Fruit fly (Drosophila melanogaster) whole organism, embryonic: ENCODE measurements around the gene CG12012.

ENCODE experiments used
- Antp ChIP-seq: fragments of 200-800 bp; sonication (Bioruptor generic); optimal IDR thresholded peaks from 3 replicates; lab custom pipeline; 2016; ENCODE audit warnings: missing biosample characterization, missing genetic modification characterization
- B-H1 ChIP-seq: fragments of 200-800 bp; sonication (Bioruptor generic); IDR thresholded peaks from 3 replicates; pipeline ENCODE4 v1.3.6; 2022; ENCODE audit warnings: missing biosample characterization, missing genetic modification characterization
- Bdp1 ChIP-seq: fragments of 200-800 bp; sonication (Bioruptor generic); optimal IDR thresholded peaks from 3 replicates; lab custom pipeline; 2016; ENCODE audit warnings: missing biosample characterization, missing genetic modification characterization
- Bgb ChIP-seq: fragments of 200-800 bp; sonication (Bioruptor generic); IDR thresholded peaks from 2 replicates; pipeline ENCODE4 v1.3.6; 2022; ENCODE audit warnings: missing biosample characterization, missing genetic modification characterization; ENCODE audit not compliant: partially characterized antibody
- C15 ChIP-seq: fragments of 200-800 bp; sonication (Bioruptor generic); IDR thresholded peaks from 3 replicates; pipeline ENCODE4 v1.3.6; 2022; ENCODE audit warnings: missing biosample characterization, missing genetic modification characterization
- CG10209 ChIP-seq: fragments of 200-800 bp; sonication (Bioruptor generic); optimal IDR thresholded peaks from 3 replicates; lab custom pipeline; 2017; ENCODE audit warnings: missing biosample characterization, mild to moderate bottlenecking, missing genetic modification characterization, missing genetic modification reagents
- CG11504 ChIP-seq: fragments of 200-800 bp; sonication (Bioruptor generic); optimal IDR thresholded peaks from 3 replicates; lab custom pipeline; 2019; ENCODE audit warnings: missing biosample characterization, mild to moderate bottlenecking, missing genetic modification characterization, moderate library complexity
- CG13424 ChIP-seq: fragments of 200-800 bp; sonication (Bioruptor generic); optimal IDR thresholded peaks from 2 replicates; lab custom pipeline; 2019; ENCODE audit warnings: missing biosample characterization, mild to moderate bottlenecking, missing genetic modification characterization, moderate library complexity
- CG13775 ChIP-seq: fragments of 200-800 bp; sonication (Bioruptor generic); optimal IDR thresholded peaks from 3 replicates; lab custom pipeline; 2017; ENCODE audit warnings: missing biosample characterization, mild to moderate bottlenecking, missing genetic modification characterization
- CG18262 ChIP-seq: fragments of 200-800 bp; optimal IDR thresholded peaks from 3 replicates; lab custom pipeline; 2019; ENCODE audit warnings: missing biosample characterization, mild to moderate bottlenecking, missing genetic modification characterization, moderate library complexity
- CG18599 ChIP-seq: fragments of 200-800 bp; sonication (Bioruptor generic); optimal IDR thresholded peaks from 3 replicates; lab custom pipeline; 2017; ENCODE audit warnings: missing biosample characterization, missing genetic modification characterization, mild to moderate bottlenecking, moderate library complexity, missing genetic modification reagents
- CG3407 ChIP-seq: fragments of 200-800 bp; sonication (Bioruptor generic); optimal IDR thresholded peaks from 2 replicates; lab custom pipeline; 2018; ENCODE audit warnings: missing biosample characterization, mild to moderate bottlenecking, missing genetic modification characterization
- CG3995 ChIP-seq: fragments of 200-800 bp; sonication (Bioruptor generic); optimal IDR thresholded peaks from 3 replicates; lab custom pipeline; 2016; ENCODE audit warnings: missing biosample characterization, missing genetic modification characterization
- CG4360 ChIP-seq: fragments of 200-800 bp; sonication (Bioruptor generic); IDR thresholded peaks from 2 replicates; pipeline ENCODE4 v1.3.6; 2022; ENCODE audit warnings: missing biosample characterization, missing genetic modification characterization
- CG6765 ChIP-seq: fragments of 200-800 bp; sonication (Bioruptor generic); optimal IDR thresholded peaks from 3 replicates; lab custom pipeline; 2017; ENCODE audit warnings: missing biosample characterization, mild to moderate bottlenecking, missing genetic modification characterization
- CG8478 ChIP-seq: fragments of >200 bp; optimal IDR thresholded peaks from 2 replicates; lab custom pipeline; 2018
- CG9932 ChIP-seq: fragments of 200-800 bp; sonication (Bioruptor generic); IDR thresholded peaks from 2 replicates; pipeline ENCODE4 v1.3.6; 2022; ENCODE audit warnings: missing biosample characterization, missing genetic modification characterization
- D19A ChIP-seq: fragments of 200-800 bp; optimal IDR thresholded peaks from 3 replicates; lab custom pipeline; 2019; ENCODE audit warnings: missing biosample characterization, mild to moderate bottlenecking, missing genetic modification characterization, moderate library complexity
- Fer2 ChIP-seq: fragments of 200-800 bp; sonication (Bioruptor generic); optimal IDR thresholded peaks from 2 replicates; lab custom pipeline; 2018; ENCODE audit warnings: missing biosample characterization, mild to moderate bottlenecking, missing genetic modification characterization, moderate library complexity
- Fer3 ChIP-seq: fragments of 200-800 bp; sonication (Bioruptor generic); optimal IDR thresholded peaks from 2 replicates; lab custom pipeline; 2018; ENCODE audit warnings: missing biosample characterization, mild to moderate bottlenecking, missing genetic modification characterization, moderate library complexity
- Hr39 ChIP-seq: fragments of >200 bp; optimal IDR thresholded peaks from 2 replicates; lab custom pipeline; 2017
- Hr78 ChIP-seq, 2 experiments: fragments of 200-800 bp in 1 of 2; fragments of >200 bp in 1 of 2; sonication (Bioruptor generic) in 1 of 2; optimal IDR thresholded peaks; 2 replicates each; lab custom pipeline; 2017 to 2019; ENCODE audit warnings: missing biosample characterization in 2 of 2, missing genetic modification characterization in 2 of 2, mild to moderate bottlenecking in 1 of 2, moderate library complexity in 1 of 2
- Mes4 ChIP-seq: fragments of 200-800 bp; sonication (Bioruptor generic); optimal IDR thresholded peaks from 2 replicates; lab custom pipeline; 2016; ENCODE audit warnings: missing biosample characterization, missing genetic modification characterization
- Nf-YC ChIP-seq: fragments of 200-800 bp; optimal IDR thresholded peaks from 3 replicates; lab custom pipeline; 2019; ENCODE audit warnings: missing biosample characterization, mild to moderate bottlenecking, missing genetic modification characterization, moderate library complexity
- Ravus ChIP-seq: fragments of 200-800 bp; sonication (Bioruptor generic); IDR thresholded peaks from 2 replicates; pipeline ENCODE4 v1.3.6; 2022; ENCODE audit warnings: missing biosample characterization, missing genetic modification characterization
- Ssrp ChIP-seq: fragments of 200-800 bp; sonication (Bioruptor generic); optimal IDR thresholded peaks from 2 replicates; lab custom pipeline; 2018; ENCODE audit warnings: missing biosample characterization, mild to moderate bottlenecking, missing genetic modification characterization, moderate library complexity
- bcd ChIP-seq: fragments of 200-800 bp; sonication (Bioruptor generic); optimal IDR thresholded peaks from 2 replicates; lab custom pipeline; 2017; ENCODE audit warnings: missing biosample characterization, mild to moderate bottlenecking, missing genetic modification characterization
- bigmax ChIP-seq: fragments of 200-800 bp; sonication (Bioruptor generic); optimal IDR thresholded peaks from 2 replicates; lab custom pipeline; 2018; ENCODE audit warnings: missing biosample characterization, mild to moderate bottlenecking, missing genetic modification characterization
- corto ChIP-seq: fragments of 200-800 bp; sonication (Bioruptor generic); optimal IDR thresholded peaks from 2 replicates; lab custom pipeline; 2016; ENCODE audit warnings: missing biosample characterization, mild to moderate bottlenecking, missing genetic modification characterization, moderate library complexity
- en ChIP-seq: fragments of 200-800 bp; sonication (Bioruptor generic); optimal IDR thresholded peaks from 2 replicates; lab custom pipeline; 2016; ENCODE audit warnings: missing biosample characterization, missing genetic modification characterization
- fd102C ChIP-seq: fragments of 200-800 bp; sonication (Bioruptor generic); optimal IDR thresholded peaks from 2 replicates; lab custom pipeline; 2018; ENCODE audit warnings: missing biosample characterization, mild to moderate bottlenecking, missing genetic modification characterization, moderate library complexity
- ftz-f1 ChIP-seq: fragments of 200-800 bp; sonication (Bioruptor generic); optimal IDR thresholded peaks from 2 replicates; lab custom pipeline; 2016; ENCODE audit warnings: missing biosample characterization, missing genetic modification characterization
- gcm ChIP-seq: fragments of 200-800 bp; sonication (Bioruptor generic); optimal IDR thresholded peaks from 2 replicates; lab custom pipeline; 2019; ENCODE audit warnings: missing biosample characterization, mild to moderate bottlenecking, missing genetic modification characterization, moderate library complexity
- h ChIP-seq: fragments of >200 bp; optimal IDR thresholded peaks from 2 replicates; lab custom pipeline; 2017
- jing ChIP-seq: fragments of 200-800 bp; sonication (Bioruptor generic); optimal IDR thresholded peaks from 2 replicates; lab custom pipeline; 2018; ENCODE audit warnings: missing biosample characterization, mild to moderate bottlenecking, missing genetic modification characterization
- lbe ChIP-seq: fragments of 200-800 bp; sonication (Bioruptor generic); optimal IDR thresholded peaks from 2 replicates; lab custom pipeline; 2016; ENCODE audit warnings: missing biosample characterization, mild to moderate bottlenecking, missing genetic modification characterization
- lilli ChIP-seq: fragments of 200-800 bp; sonication (Bioruptor generic); optimal IDR thresholded peaks from 3 replicates; lab custom pipeline; 2016; ENCODE audit warnings: missing biosample characterization, missing genetic modification characterization
- luna ChIP-seq: fragments of 200-800 bp; sonication (Bioruptor generic); optimal IDR thresholded peaks from 2 replicates; lab custom pipeline; 2016; ENCODE audit warnings: missing biosample characterization, missing genetic modification characterization
- nerfin-2 ChIP-seq: fragments of 200-800 bp; sonication (Bioruptor generic); IDR thresholded peaks from 2 replicates; pipeline ENCODE4 v1.3.6; 2022; ENCODE audit warnings: missing biosample characterization, missing genetic modification characterization; ENCODE audit not compliant: partially characterized antibody
- nmo ChIP-seq: fragments of 200-800 bp; sonication (Bioruptor generic); optimal IDR thresholded peaks from 2 replicates; lab custom pipeline; 2018; ENCODE audit warnings: missing biosample characterization, mild to moderate bottlenecking, missing genetic modification characterization, moderate library complexity
- oc ChIP-seq: fragments of 200-800 bp; sonication (Bioruptor generic); optimal IDR thresholded peaks from 2 replicates; lab custom pipeline; 2018; ENCODE audit warnings: missing biosample characterization, mild to moderate bottlenecking, missing genetic modification characterization, moderate library complexity
- p53 ChIP-seq: fragments of 200-800 bp; sonication (Bioruptor generic); optimal IDR thresholded peaks from 2 replicates; lab custom pipeline; 2016; ENCODE audit warnings: missing biosample characterization, missing genetic modification characterization
- pho ChIP-seq: fragments of 200-800 bp; sonication (Bioruptor generic); optimal IDR thresholded peaks from 2 replicates; lab custom pipeline; 2016; ENCODE audit warnings: missing biosample characterization, missing genetic modification characterization
- phol ChIP-seq: fragments of 200-800 bp; sonication (Bioruptor generic); optimal IDR thresholded peaks from 3 replicates; lab custom pipeline; 2018; ENCODE audit warnings: missing biosample characterization, mild to moderate bottlenecking, missing genetic modification characterization, moderate library complexity
- schlank ChIP-seq: fragments of 200-800 bp; sonication (Bioruptor generic); optimal IDR thresholded peaks from 2 replicates; lab custom pipeline; 2018; ENCODE audit warnings: missing biosample characterization, mild to moderate bottlenecking, missing genetic modification characterization
- sens ChIP-seq: fragments of 200-800 bp; sonication (Bioruptor generic); peaks from one replicate; lab custom pipeline; 2016; ENCODE audit warnings: missing biosample characterization, missing genetic modification characterization
- sug ChIP-seq: fragments of 200-800 bp; optimal IDR thresholded peaks from 2 replicates; lab custom pipeline; 2019; ENCODE audit warnings: missing biosample characterization, mild to moderate bottlenecking, missing genetic modification characterization, moderate library complexity
- tgo ChIP-seq: fragments of 200-800 bp; sonication (Bioruptor generic); IDR thresholded peaks from 3 replicates; pipeline ENCODE4 v1.3.6; 2022; ENCODE audit warnings: missing biosample characterization, missing genetic modification characterization
- tx ChIP-seq: fragments of 200-800 bp; sonication (Bioruptor generic); optimal IDR thresholded peaks from 2 replicates; lab custom pipeline; 2016; ENCODE audit warnings: missing biosample characterization, missing genetic modification characterization
- unpg ChIP-seq: fragments of 200-800 bp; sonication (Bioruptor generic); optimal IDR thresholded peaks from 3 replicates; lab custom pipeline; 2018; ENCODE audit warnings: missing biosample characterization, mild to moderate bottlenecking, missing genetic modification characterization, moderate library complexity
- usp ChIP-seq: fragments of >200 bp; optimal IDR thresholded peaks from 2 replicates; lab custom pipeline; 2017; ENCODE audit warnings: missing biosample characterization, missing genetic modification characterization
- vfl ChIP-seq: fragments of 200-800 bp; sonication (Bioruptor generic); optimal IDR thresholded peaks from 2 replicates; lab custom pipeline; 2016; ENCODE audit warnings: missing biosample characterization, missing genetic modification characterization
- zen2 ChIP-seq: fragments of 200-800 bp; sonication (Bioruptor generic); IDR thresholded peaks from 3 replicates; pipeline ENCODE4 v1.3.6; 2022; ENCODE audit warnings: missing biosample characterization, missing genetic modification characterization; ENCODE audit not compliant: partially characterized antibody

The CG12012 gene

DNA sequence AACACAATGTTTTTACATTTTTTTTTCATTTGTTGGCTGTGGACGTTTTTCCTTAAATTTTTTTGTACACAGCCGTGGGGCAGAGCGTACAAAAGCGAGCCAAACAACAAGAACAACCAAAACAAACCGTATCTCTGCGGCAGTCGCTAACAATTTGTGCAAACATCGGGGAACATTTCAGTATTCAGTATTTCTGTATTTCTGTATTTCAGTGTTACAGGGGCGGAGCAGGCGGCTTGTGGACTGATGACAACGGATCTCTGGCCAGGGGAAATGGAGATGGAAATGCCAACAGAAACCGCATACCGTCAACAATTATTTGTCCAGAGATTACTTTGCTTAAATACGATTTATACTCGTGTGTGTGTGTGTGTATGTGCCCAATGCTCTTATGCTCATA lies 14.0 kb downstream of the CG12012 start (continued):
- no peak for TF ChIP-seq C15
- TF ChIP-seq CG18262 (tag; lab: Kevin White, UChicago): no peak
- TF ChIP-seq CG6765 (GFP tag; lab: Kevin White, UChicago): peak; percentile 39
- TF ChIP-seq Ravus: no peak
- TF ChIP-seq CG13775 (GFP tag; lab: Kevin White, UChicago): no peak
- no peak for TF ChIP-seq tgo (GFP tag; lab: Robert Waterston, UW)
- TF ChIP-seq sens (GFP tag; lab: Kevin White, UChicago): peak; percentile 79
- no peak for TF ChIP-seq phol (tag; lab: Kevin White, UChicago)
- TF ChIP-seq corto: no peak
- no peak for TF ChIP-seq usp (GFP tag; lab: Kevin White, UChicago)
- no peak for TF ChIP-seq ftz-f1 (GFP tag; lab: Kevin White, UChicago)
- TF ChIP-seq jing (GFP tag; lab: Kevin White, UChicago): no peak
- no peak for TF ChIP-seq Antp (GFP tag; lab: Kevin White, UChicago)
- no peak for TF ChIP-seq Hr78 (GFP tag; optimal IDR thresholded peaks at IDR 0.05; lab: Kevin White, UChicago)
- no peak for TF ChIP-seq Fer3
- peak; percentile 10 for TF ChIP-seq pho
- TF ChIP-seq sug (tag; lab: Kevin White, UChicago): no peak
- TF ChIP-seq nmo (GFP tag; lab: Kevin White, UChicago): no peak
- TF ChIP-seq schlank (tag; lab: Kevin White, UChicago): no peak
- no peak for TF ChIP-seq bigmax (GFP tag; lab: Kevin White, UChicago)
- no peak for TF ChIP-seq CG11504 (tag; lab: Kevin White, UChicago)
- TF ChIP-seq CG13424 (tag; lab: Kevin White, UChicago): no peak
- no peak for TF ChIP-seq zen2
- no peak for TF ChIP-seq lilli (GFP tag; lab: Kevin White, UChicago)
- TF ChIP-seq CG4360: 0 out of 2 replicates have a peak, but pooled peaks have one; percentile 10
- TF ChIP-seq gcm (GFP tag; lab: Kevin White, UChicago): no peak
- no peak for TF ChIP-seq Mes4 (GFP tag; lab: Kevin White, UChicago)
- no peak for TF ChIP-seq tx (GFP tag; lab: Kevin White, UChicago)
- no peak for TF ChIP-seq fd102C
- peak; percentile 7 for TF ChIP-seq CG18599
- peak; percentile 1 for TF ChIP-seq unpg (GFP tag; lab: Kevin White, UChicago)
- no peak for TF ChIP-seq Bdp1
- TF ChIP-seq en (GFP tag; lab: Kevin White, UChicago): no peak
- no peak for TF ChIP-seq B-H1 (GFP tag; lab: Robert Waterston, UW)
- no peak for TF ChIP-seq CG8478
- TF ChIP-seq luna (GFP tag; lab: Kevin White, UChicago): no peak
- no peak for TF ChIP-seq Ssrp (tag; lab: Kevin White, UChicago)
- no peak for TF ChIP-seq p53 (GFP tag; lab: Kevin White, UChicago)
- TF ChIP-seq bcd: peak; percentile 32
- TF ChIP-seq CG3407: peak; percentile 10
- TF ChIP-seq nerfin-2 (GFP tag; lab: Robert Waterston, UW): no peak
- no peak for TF ChIP-seq lbe (GFP tag; lab: Kevin White, UChicago)
- TF ChIP-seq Bgb (GFP tag; lab: Robert Waterston, UW): no peak
- TF ChIP-seq Hr39 (lab: Kevin White, UChicago): no peak
- no peak for TF ChIP-seq D19A (tag; lab: Kevin White, UChicago)
- peak; percentile 19; the same call in 1 of the 2 replicates for TF ChIP-seq CG9932 (GFP tag; lab: Robert Waterston, UW)
- TF ChIP-seq vfl: no peak
- TF ChIP-seq h (lab: Kevin White, UChicago): no peak
- TF ChIP-seq CG10209: peak; percentile 24
- no peak for TF ChIP-seq Nf-YC (tag; lab: Kevin White, UChicago)
- no peak for TF ChIP-seq CG3995 (GFP tag; lab: Kevin White, UChicago)
- TF ChIP-seq oc: no peak
- no peak for TF ChIP-seq Fer2
